Fruit fly (Drosophila melanogaster) whole organism, pupa: ENCODE measurements around the gene CG34265.

ENCODE experiments used
- CG10348 ChIP-seq: fragments of 200-800 bp; sonication (Bioruptor generic); IDR thresholded peaks from 2 replicates; pipeline ENCODE4 v1.3.6; 2022; ENCODE audit warnings: missing biosample characterization, missing genetic modification characterization
- CG12605 ChIP-seq: fragments of 200-800 bp; sonication (Bioruptor generic); IDR thresholded peaks from 2 replicates; pipeline ENCODE4 v1.3.6; 2022; ENCODE audit warnings: missing biosample characterization, missing genetic modification characterization
- CG13204 ChIP-seq: fragments of 200-800 bp; sonication (Bioruptor generic); optimal IDR thresholded peaks from 2 replicates; lab custom pipeline; 2018; ENCODE audit warnings: missing biosample characterization, mild to moderate bottlenecking, missing genetic modification characterization, moderate library complexity
- CG14655 ChIP-seq: fragments of 200-800 bp; sonication (Bioruptor generic); optimal IDR thresholded peaks from 3 replicates; lab custom pipeline; 2017; ENCODE audit warnings: mild to moderate bottlenecking, missing biosample characterization, missing genetic modification reagents, missing genetic modification characterization
- CG15710 ChIP-seq: fragments of 200-800 bp; sonication (Bioruptor generic); optimal IDR thresholded peaks from 2 replicates; lab custom pipeline; 2018; ENCODE audit warnings: missing biosample characterization, mild to moderate bottlenecking, missing genetic modification characterization, moderate library complexity
- CG17806 ChIP-seq: fragments of 200-800 bp; sonication (Bioruptor generic); optimal IDR thresholded peaks from 2 replicates; lab custom pipeline; 2018; ENCODE audit warnings: missing biosample characterization, mild to moderate bottlenecking, missing genetic modification characterization, moderate library complexity
- CG32121 ChIP-seq: fragments of 200-800 bp; sonication (Bioruptor generic); IDR thresholded peaks from 2 replicates; pipeline ENCODE4 v1.3.6; 2022; ENCODE audit warnings: missing biosample characterization, missing genetic modification characterization
- CG34367 ChIP-seq: fragments of 200-800 bp; sonication (Bioruptor generic); optimal IDR thresholded peaks from 2 replicates; lab custom pipeline; 2018; ENCODE audit warnings: missing biosample characterization, mild to moderate bottlenecking, missing genetic modification characterization
- CG4496 ChIP-seq: fragments of 200-800 bp; sonication (Bioruptor generic); IDR thresholded peaks from 3 replicates; pipeline ENCODE4 v1.3.6; 2022; ENCODE audit warnings: missing biosample characterization, missing genetic modification characterization
- CG8159 ChIP-seq: fragments of 200-800 bp; sonication (Bioruptor generic); optimal IDR thresholded peaks from 3 replicates; lab custom pipeline; 2018; ENCODE audit warnings: missing biosample characterization, mild to moderate bottlenecking, missing genetic modification characterization, moderate library complexity
- CG8301 ChIP-seq: fragments of 200-800 bp; sonication (Bioruptor generic); optimal IDR thresholded peaks from 2 replicates; lab custom pipeline; 2018; ENCODE audit warnings: missing biosample characterization, mild to moderate bottlenecking, missing genetic modification characterization
- CG9948 ChIP-seq: fragments of 200-800 bp; sonication (Bioruptor generic); optimal IDR thresholded peaks from 2 replicates; lab custom pipeline; 2018; ENCODE audit warnings: missing biosample characterization, mild to moderate bottlenecking, missing genetic modification characterization, moderate library complexity
- D1 ChIP-seq: fragments of 200-800 bp; sonication (Bioruptor generic); optimal IDR thresholded peaks from 2 replicates; lab custom pipeline; 2018; ENCODE audit warnings: missing biosample characterization, mild to moderate bottlenecking, missing genetic modification characterization, moderate library complexity
- EcR ChIP-seq: fragments of 200-800 bp; sonication (Bioruptor generic); optimal IDR thresholded peaks from 3 replicates; lab custom pipeline; 2019; ENCODE audit warnings: missing biosample characterization, missing genetic modification characterization, mild to moderate bottlenecking, moderate library complexity, missing genetic modification reagents
- Ets98B ChIP-seq: fragments of 200-800 bp; sonication (Bioruptor generic); IDR thresholded peaks from 2 replicates; pipeline ENCODE4 v1.3.6; 2022; ENCODE audit warnings: missing biosample characterization, missing genetic modification characterization
- Pif1A ChIP-seq: fragments of 200-800 bp; sonication (Bioruptor generic); optimal IDR thresholded peaks from 3 replicates; lab custom pipeline; 2016; ENCODE audit warnings: missing biosample characterization, missing genetic modification characterization
- Pif1B ChIP-seq: fragments of 200-800 bp; sonication (Bioruptor generic); optimal IDR thresholded peaks from 3 replicates; lab custom pipeline; 2016; ENCODE audit warnings: missing biosample characterization, missing genetic modification characterization
- Snoo ChIP-seq: fragments of 200-800 bp; sonication (Bioruptor generic); optimal IDR thresholded peaks from 3 replicates; lab custom pipeline; 2017; ENCODE audit warnings: missing biosample characterization, mild to moderate bottlenecking, missing genetic modification characterization, inconsistent platforms
- fd96Ca ChIP-seq: fragments of 200-800 bp; sonication (Bioruptor generic); IDR thresholded peaks from 3 replicates; pipeline ENCODE4 v1.3.6; 2022; ENCODE audit warnings: missing biosample characterization, missing genetic modification characterization
- gl ChIP-seq: fragments of 200-800 bp; sonication (Bioruptor generic); optimal IDR thresholded peaks from 2 replicates; lab custom pipeline; 2018; ENCODE audit warnings: missing biosample characterization, mild to moderate bottlenecking, missing genetic modification characterization
- rn ChIP-seq: fragments of 200-800 bp; sonication (Bioruptor generic); IDR thresholded peaks from 2 replicates; pipeline ENCODE4 v1.3.6; 2022; ENCODE audit warnings: missing biosample characterization, missing genetic modification characterization

The CG34265 gene

dm6 chr3L:3268161-3268560, at the start of gene CG34265:
CG34265 (plus strand) TSS chr3L:3268461.
- TF ChIP-seq CG13204 (GFP tag; lab: Kevin White, UChicago) (no peak), CG4496 (GFP tag; lab: Robert Waterston, UW) (no peak), Pif1A (no peak), CG10348 (GFP tag; lab: Robert Waterston, UW) (no peak), CG8301 (no peak), EcR (GFP tag; lab: Kevin White, UChicago) (no peak), fd96Ca (GFP tag; lab: Robert Waterston, UW) (no peak), CG14655 (no peak), CG32121 (GFP tag; lab: Robert Waterston, UW) (no peak)
- TF ChIP-seq, all 21 proteins: peak for 0

- TF ChIP-seq CG4496 (GFP tag; lab: Robert Waterston, UW) = no peak
- no peak for TF ChIP-seq Ets98B (GFP tag; lab: Robert Waterston, UW)
- no peak for TF ChIP-seq CG9948 (tag; lab: Kevin White, UChicago)
- no peak for TF ChIP-seq CG12605 (GFP tag; lab: Robert Waterston, UW)
- no peak for TF ChIP-seq gl
- TF ChIP-seq Pif1B (GFP tag; lab: Kevin White, UChicago) = no peak
- no peak for TF ChIP-seq CG34367 (tag; lab: Kevin White, UChicago)
These were observed 49.4 kb upstream of the CG34265 start, which contains the start of the genes hob and nSMase for dm6 chr3L:3218859-3219258. hob (minus strand) TSS chr3L:3218920. nSMase (plus strand) TSS chr3L:3219156.

dm6 chr3L:3222643-3223389, 45.4 kb upstream of the CG34265 start, which contains the start of the genes RpL28 and eIF1:
RpL28 (minus strand) TSS chr3L:3222960.
eIF1 (plus strand) TSS chr3L:3223341.
- TF ChIP-seq CG8301 (no peak), CG14655 (no peak), CG12605 (GFP tag; lab: Robert Waterston, UW) (peak; percentile 53; the same call in 1 of the 2 replicates), CG10348 (GFP tag; lab: Robert Waterston, UW) (no peak), Snoo (tag; lab: Kevin White, UChicago) (peak; percentile 93), CG15710 (peak; percentile 74), CG17806 (tag; lab: Kevin White, UChicago) (peak; percentile 35), rn (GFP tag; lab: Robert Waterston, UW) (peak; percentile 32; the same call in 1 of the 2 replicates), fd96Ca (GFP tag; lab: Robert Waterston, UW) (peak; percentile 39; the same call in 1 of the 3 replicates), CG34367 (tag; lab: Kevin White, UChicago) (peak; percentile 80), CG8159 (tag; lab: Kevin White, UChicago) (peak; percentile 67), gl (peak; percentile 33), CG13204 (GFP tag; lab: Kevin White, UChicago) (no peak), Pif1A (no peak), CG32121 (GFP tag; lab: Robert Waterston, UW) (no peak), D1 (tag; lab: Kevin White, UChicago) (no peak), CG4496 (GFP tag; lab: Robert Waterston, UW) (peak; percentile 92), EcR (GFP tag; lab: Kevin White, UChicago) (no peak), CG9948 (tag; lab: Kevin White, UChicago) (peak; percentile 44), Ets98B (GFP tag; lab: Robert Waterston, UW) (peak; percentile 71), Pif1B (GFP tag; lab: Kevin White, UChicago) (no peak)

- no peak for TF ChIP-seq gl
- TF ChIP-seq EcR (GFP tag; lab: Kevin White, UChicago) = peak; percentile 39
- no peak for TF ChIP-seq Pif1B (GFP tag; lab: Kevin White, UChicago)
These were observed 44.8 kb upstream of the CG34265 start for dm6 chr3L:3223390-3223914.

- TF ChIP-seq CG12605 (GFP tag; lab: Robert Waterston, UW) (no peak), CG32121 (GFP tag; lab: Robert Waterston, UW) (no peak), CG13204 (GFP tag; lab: Kevin White, UChicago) (no peak), CG10348 (GFP tag; lab: Robert Waterston, UW) (no peak), CG8159 (tag; lab: Kevin White, UChicago) (no peak), fd96Ca (GFP tag; lab: Robert Waterston, UW) (no peak; the same call in 2 of the 3 replicates), Ets98B (GFP tag; lab: Robert Waterston, UW) (no peak), gl (no peak), D1 (tag; lab: Kevin White, UChicago) (no peak)
These were observed 43.2 kb upstream of the CG34265 start, which contains the start of gene Larp4B for dm6 chr3L:3224740-3225719. Larp4B (plus strand) TSS chr3L:3224838.
